Worm (Caenorhabditis elegans) whole organism, L4/young adult: ENCODE measurements around the gene ptr-18.

Source experiments
- W03F9.2 ChIP-seq: fragments of 150-350 bp; optimal IDR thresholded peaks from 2 replicates; lab custom pipeline; 2014; ENCODE audit warnings: missing biosample characterization, missing genetic modification characterization
- dao-5 ChIP-seq: sonication (generic microtip); optimal IDR thresholded peaks from 2 replicates; lab custom pipeline; 2016; ENCODE audit warnings: missing genotype, missing genetic modification characterization, moderate library complexity, missing compliant biosample characterization
- him-1 ChIP-seq: sonication (generic microtip); optimal IDR thresholded peaks from 2 replicates; lab custom pipeline; 2016; ENCODE audit warnings: missing genotype, missing genetic modification reagents, missing genetic modification characterization, missing compliant biosample characterization

ptr-18 gene

ce11 chrII:12965538-12965588 lies at the start of gene ptr-18:
Gene ptr-18 (plus strand): TSS chrII:12965546.
- no peak for TF ChIP-seq dao-5 (tag; lab: Kevin White, UChicago)
- no peak for TF ChIP-seq W03F9.2 (tag; lab: Kevin White, UChicago)
- no peak for TF ChIP-seq him-1 (tag; lab: Kevin White, UChicago)

ce11 chrII:12918960-12919553 lies 46.3 kb upstream of the ptr-18 start, which contains the start of the genes F58G1.2 and wago-4:
Gene F58G1.2 (minus strand): TSS chrII:12919010.
Gene wago-4 (plus strand): TSS chrII:12919551.
- TF ChIP-seq W03F9.2 (tag; lab: Kevin White, UChicago) (peak; percentile 65), dao-5 (tag; lab: Kevin White, UChicago) (no peak), him-1 (tag; lab: Kevin White, UChicago) (no peak)

DNA sequence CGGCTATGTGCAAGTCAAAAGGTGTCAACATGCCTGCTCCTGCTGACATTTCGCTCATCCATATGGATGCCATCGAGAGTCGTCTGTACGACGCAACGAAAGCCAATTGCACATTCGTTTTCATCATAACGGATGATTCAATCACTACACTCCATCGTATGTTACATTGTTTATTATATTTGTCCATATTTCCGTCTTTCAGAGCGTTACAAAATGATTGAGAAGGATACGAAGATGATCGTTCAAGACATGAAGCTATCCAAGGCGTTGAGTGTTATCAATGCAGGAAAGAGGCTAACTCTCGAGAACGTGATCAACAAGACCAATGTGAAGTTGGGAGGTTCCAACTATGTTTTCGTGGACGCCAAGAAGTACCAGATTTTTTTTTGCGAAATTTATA lies 43.9 kb upstream of the ptr-18 start:
- TF ChIP-seq W03F9.2 (tag; lab: Kevin White, UChicago) = no peak
- TF ChIP-seq him-1 (tag; lab: Kevin White, UChicago) = no peak

DNA sequence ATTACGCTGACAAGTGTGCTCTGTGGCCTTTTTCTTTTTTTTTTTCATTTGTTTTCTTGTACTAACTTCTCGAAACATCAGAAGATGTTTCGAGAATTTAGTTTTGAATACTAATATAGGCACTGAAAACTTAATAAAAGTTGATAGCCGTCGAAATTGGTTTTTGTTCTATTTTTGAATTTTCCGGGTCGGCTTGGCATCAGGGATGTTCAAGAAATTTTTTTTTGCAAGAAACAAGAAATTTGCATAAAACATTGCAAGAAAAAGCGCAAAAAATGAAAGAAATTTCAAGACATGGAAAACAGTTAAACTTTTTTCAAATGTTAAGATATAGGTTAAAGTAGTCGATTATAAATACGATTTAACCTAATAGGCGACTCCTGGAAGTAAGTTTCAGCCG lies 42.1 kb upstream of the ptr-18 start:
- TF ChIP-seq dao-5 (tag; lab: Kevin White, UChicago) (no peak), W03F9.2 (tag; lab: Kevin White, UChicago) (no peak), him-1 (tag; lab: Kevin White, UChicago) (no peak)

- TF ChIP-seq dao-5 (tag; lab: Kevin White, UChicago) (no peak), him-1 (tag; lab: Kevin White, UChicago) (no peak), W03F9.2 (tag; lab: Kevin White, UChicago) (no peak)
Observed at ce11 chrII:12925551-12925950, 39.8 kb upstream of the ptr-18 start, which contains the start of gene F58G1.8. Gene F58G1.8 (minus strand): TSS chrII:12925651.

DNA sequence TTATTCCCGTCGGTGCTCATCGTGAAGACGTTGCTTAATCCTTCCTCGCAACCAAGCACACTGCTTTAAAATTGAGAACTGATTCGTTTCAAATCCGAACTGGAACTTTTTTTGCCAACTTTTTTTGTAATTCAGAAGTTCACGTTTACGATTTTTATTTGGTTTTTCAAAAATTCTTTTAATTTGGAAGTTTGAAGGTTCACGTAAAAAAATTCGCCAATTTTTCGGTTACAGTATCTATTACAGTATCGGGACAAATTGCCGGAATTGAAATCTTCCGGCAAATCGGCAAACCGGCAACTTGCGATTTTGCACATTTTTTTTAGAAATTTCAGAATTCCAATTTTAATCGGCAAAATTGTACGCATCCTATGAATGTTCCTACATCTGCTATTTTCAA lies 37.1 kb upstream of the ptr-18 start, which contains the start of gene F58G1.3:
TSS of gene F58G1.3 (minus strand) at position 101 of the 400 bp plus-strand sequence.
- no peak for TF ChIP-seq him-1 (tag; lab: Kevin White, UChicago)
- no peak for TF ChIP-seq dao-5 (tag; lab: Kevin White, UChicago)
- TF ChIP-seq W03F9.2 (tag; lab: Kevin White, UChicago) = no peak

DNA sequence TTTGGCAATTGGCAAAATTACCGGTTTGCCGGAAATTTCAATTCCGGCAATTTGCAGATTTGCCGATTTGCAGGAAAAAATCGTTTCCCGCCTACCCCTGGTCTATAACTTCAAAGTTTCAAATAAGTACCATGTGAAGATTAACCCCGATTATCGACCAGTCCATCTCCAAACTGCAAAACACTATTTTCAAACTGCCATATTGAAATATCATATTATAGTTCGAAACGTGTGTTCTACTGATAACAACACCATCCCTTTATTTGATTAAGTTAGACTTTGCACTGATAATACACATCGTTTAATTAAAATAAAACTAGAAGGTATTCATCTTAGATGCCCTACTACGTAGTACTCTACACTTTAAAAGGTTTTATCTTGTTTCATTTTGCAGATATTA lies 35.2 kb upstream of the ptr-18 start:
- TF ChIP-seq dao-5 (tag; lab: Kevin White, UChicago) (no peak), W03F9.2 (tag; lab: Kevin White, UChicago) (no peak), him-1 (tag; lab: Kevin White, UChicago) (no peak)

ce11 chrII:12931456-12931923 lies 33.9 kb upstream of the ptr-18 start, which contains the start of gene dct-18:
Gene dct-18 (plus strand): TSS chrII:12931873.
- no peak for TF ChIP-seq him-1 (tag; lab: Kevin White, UChicago)
- TF ChIP-seq dao-5 (tag; lab: Kevin White, UChicago) = no peak
- no peak for TF ChIP-seq W03F9.2 (tag; lab: Kevin White, UChicago)

DNA sequence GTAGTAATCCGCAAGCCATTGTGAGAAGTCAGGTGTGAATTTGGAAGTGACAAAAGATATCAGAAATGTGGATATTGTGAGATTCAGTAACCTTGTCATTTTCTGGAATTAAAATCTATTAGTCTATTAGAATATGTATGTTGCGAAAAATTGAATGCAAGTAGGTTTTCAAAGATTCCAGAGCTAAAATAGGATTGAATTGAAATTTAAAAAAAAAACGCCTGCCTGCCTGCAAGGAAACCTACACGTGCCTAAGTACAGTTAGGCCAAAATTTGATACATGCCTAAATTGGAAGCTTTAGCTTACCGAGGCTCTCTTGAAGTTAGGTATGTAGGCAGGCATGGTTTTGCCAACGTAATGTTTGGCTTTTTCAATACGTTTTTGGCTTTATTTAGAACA lies 30.1 kb upstream of the ptr-18 start, which contains the start of gene lips-9:
TSS of gene lips-9 (minus strand) at position 101 of the 400 bp plus-strand sequence.
- TF ChIP-seq W03F9.2 (tag; lab: Kevin White, UChicago) (no peak), him-1 (tag; lab: Kevin White, UChicago) (no peak), dao-5 (tag; lab: Kevin White, UChicago) (no peak)

- TF ChIP-seq dao-5 (tag; lab: Kevin White, UChicago) = no peak
- no peak for TF ChIP-seq him-1 (tag; lab: Kevin White, UChicago)
- no peak for TF ChIP-seq W03F9.2 (tag; lab: Kevin White, UChicago)
Observed at ce11 chrII:12939161-12939560, 26.2 kb upstream of the ptr-18 start.

- TF ChIP-seq him-1 (tag; lab: Kevin White, UChicago) = no peak
Observed at ce11 chrII:12939801-12940200, 25.5 kb upstream of the ptr-18 start, which contains the start of gene arrd-10. Gene arrd-10 (plus strand): TSS chrII:12940101.

DNA sequence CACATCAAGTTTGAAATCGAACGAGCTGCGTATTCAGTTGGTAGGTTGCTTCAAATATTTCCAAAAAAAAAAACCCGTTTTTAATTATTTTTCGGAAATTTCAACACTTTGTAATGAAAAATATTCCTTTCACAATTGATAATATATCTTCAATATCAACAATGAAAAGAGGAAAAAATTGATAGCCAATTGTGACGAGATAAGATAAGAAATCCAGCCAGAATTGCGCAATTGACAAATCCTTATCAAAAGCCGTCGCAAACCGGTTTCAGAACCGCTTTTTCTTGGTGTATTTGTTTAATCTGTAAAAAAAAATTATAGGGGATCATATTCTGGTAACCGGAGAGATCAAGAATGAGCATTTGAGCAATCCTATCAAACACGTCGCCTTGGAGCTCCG lies 22.9 kb upstream of the ptr-18 start:
- no peak for TF ChIP-seq him-1 (tag; lab: Kevin White, UChicago)
- no peak for TF ChIP-seq dao-5 (tag; lab: Kevin White, UChicago)

DNA sequence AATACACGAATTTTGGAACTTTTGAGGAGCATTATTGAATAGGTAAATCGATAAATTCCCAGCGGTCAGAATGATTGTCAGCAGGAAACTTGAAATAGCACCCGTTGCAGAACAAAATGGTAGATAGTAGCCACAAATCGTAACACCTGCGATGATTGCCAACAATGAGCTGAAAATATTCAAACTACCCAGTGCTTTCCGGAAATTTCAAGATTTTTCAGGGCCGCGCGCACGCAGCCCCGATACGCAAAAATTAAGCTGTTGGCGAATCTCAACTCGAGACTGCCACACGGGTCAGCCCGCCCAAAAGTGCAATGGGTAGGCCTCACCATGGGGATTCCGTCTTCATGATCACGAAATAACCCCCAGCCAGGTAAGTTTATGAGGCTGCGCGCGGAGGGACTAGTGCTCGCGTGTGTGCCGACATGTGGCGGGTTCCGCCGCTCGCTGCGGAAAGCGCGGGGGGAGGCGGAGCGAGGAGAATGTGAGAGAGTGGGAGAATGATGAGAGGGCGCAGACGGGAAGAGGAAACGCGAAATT lies 20.7 kb upstream of the ptr-18 start:
- peak; percentile 80 for TF ChIP-seq W03F9.2 (tag; lab: Kevin White, UChicago)
- TF ChIP-seq him-1 (tag; lab: Kevin White, UChicago) = peak; percentile 82
- TF ChIP-seq dao-5 (tag; lab: Kevin White, UChicago) = peak; percentile 85

DNA sequence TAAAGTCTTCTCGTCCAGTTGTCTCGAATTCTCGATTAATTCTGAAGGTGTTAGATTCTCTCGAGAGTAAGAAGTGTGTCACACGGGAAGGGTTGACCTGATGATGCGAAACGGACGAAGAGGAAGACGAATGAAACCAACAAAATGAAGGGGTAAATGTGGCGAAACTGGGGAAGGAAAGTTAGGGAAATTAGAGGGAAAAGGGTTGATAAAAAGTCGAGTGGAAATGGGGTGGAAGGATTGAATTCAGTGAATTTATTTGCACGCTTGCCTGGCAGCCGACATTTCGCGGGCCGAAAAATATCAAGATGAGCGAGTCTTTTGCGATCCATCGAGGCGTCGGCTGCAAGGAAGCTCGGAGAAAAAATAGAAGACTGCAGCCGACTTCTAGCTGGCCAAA lies 17.2 kb upstream of the ptr-18 start, which contains the start of gene F58G1.7:
TSS of gene F58G1.7 (minus strand) at position 101 of the 400 bp plus-strand sequence.
- TF ChIP-seq him-1 (tag; lab: Kevin White, UChicago) = no peak
- TF ChIP-seq W03F9.2 (tag; lab: Kevin White, UChicago) = no peak
- TF ChIP-seq dao-5 (tag; lab: Kevin White, UChicago) = no peak
